Worm (Caenorhabditis elegans) whole organism, late embryonic: ENCODE measurements around the gene otpl-1.

Source experiments
- ama-1 ChIP-seq: fragments of 150-350 bp; optimal IDR thresholded peaks from 2 replicates; lab custom pipeline; 2014
- ceh-22 ChIP-seq: sonication (generic microtip); optimal IDR thresholded peaks from 2 replicates; lab custom pipeline; 2017; ENCODE audit warnings: missing biosample characterization, missing genetic modification characterization
- ceh-31 ChIP-seq: sonication (generic microtip); optimal IDR thresholded peaks from 2 replicates; lab custom pipeline; 2016; ENCODE audit warnings: missing genetic modification characterization, missing compliant biosample characterization
- dmd-4 ChIP-seq: sonication (generic microtip); optimal IDR thresholded peaks from 2 replicates; lab custom pipeline; 2016; ENCODE audit warnings: borderline replicate concordance, missing genetic modification characterization, missing compliant biosample characterization
- fkh-10 ChIP-seq: fragments of 150-350 bp; optimal IDR thresholded peaks from 2 replicates; lab custom pipeline; 2014; ENCODE audit warnings: missing biosample characterization, missing genetic modification reagents, missing genetic modification characterization
- nhr-11 ChIP-seq: fragments of 150-350 bp; optimal IDR thresholded peaks from 2 replicates; lab custom pipeline; 2014; ENCODE audit warnings: missing biosample characterization, missing genetic modification characterization
- pat-9 ChIP-seq: fragments of 200-800 bp; sonication (Bioruptor generic); optimal IDR thresholded peaks from 2 replicates; lab custom pipeline; 2018; ENCODE audit warnings: mild to moderate bottlenecking, missing genetic modification characterization, moderate library complexity, missing compliant biosample characterization
- pha-2 ChIP-seq: sonication (generic microtip); optimal IDR thresholded peaks from 2 replicates; lab custom pipeline; 2017; ENCODE audit warnings: mild to moderate bottlenecking, missing genetic modification characterization, missing compliant biosample characterization
- ref-2 ChIP-seq: sonication (generic microtip); optimal IDR thresholded peaks from 2 replicates; lab custom pipeline; 2016; ENCODE audit warnings: missing genetic modification characterization, missing compliant biosample characterization
- unc-86 ChIP-seq: sonication (generic microtip); optimal IDR thresholded peaks from 2 replicates; lab custom pipeline; 2016; ENCODE audit warnings: missing genetic modification characterization, missing compliant biosample characterization

ce11 chrIV:3527878-3528277 is 40.9 kb upstream of the otpl-1 start:
- TF ChIP-seq fkh-10 (GFP tag; lab: Kevin White, UChicago) (no peak), dmd-4 (tag; lab: Kevin White, UChicago) (no peak), ama-1 (lab: Kevin White, UChicago) (no peak), unc-86 (tag; lab: Kevin White, UChicago) (no peak), nhr-11 (tag; lab: Kevin White, UChicago) (no peak), ref-2 (tag; lab: Kevin White, UChicago) (no peak), pha-2 (tag; lab: Kevin White, UChicago) (no peak), ceh-31 (tag; lab: Kevin White, UChicago) (no peak), pat-9 (tag; lab: Kevin White, UChicago) (no peak), ceh-22 (tag; lab: Kevin White, UChicago) (no peak)
